Fruit fly (Drosophila melanogaster): Measurements from ENCODE around the gene Gyc89Db.

Gyc89Db gene

DNA sequence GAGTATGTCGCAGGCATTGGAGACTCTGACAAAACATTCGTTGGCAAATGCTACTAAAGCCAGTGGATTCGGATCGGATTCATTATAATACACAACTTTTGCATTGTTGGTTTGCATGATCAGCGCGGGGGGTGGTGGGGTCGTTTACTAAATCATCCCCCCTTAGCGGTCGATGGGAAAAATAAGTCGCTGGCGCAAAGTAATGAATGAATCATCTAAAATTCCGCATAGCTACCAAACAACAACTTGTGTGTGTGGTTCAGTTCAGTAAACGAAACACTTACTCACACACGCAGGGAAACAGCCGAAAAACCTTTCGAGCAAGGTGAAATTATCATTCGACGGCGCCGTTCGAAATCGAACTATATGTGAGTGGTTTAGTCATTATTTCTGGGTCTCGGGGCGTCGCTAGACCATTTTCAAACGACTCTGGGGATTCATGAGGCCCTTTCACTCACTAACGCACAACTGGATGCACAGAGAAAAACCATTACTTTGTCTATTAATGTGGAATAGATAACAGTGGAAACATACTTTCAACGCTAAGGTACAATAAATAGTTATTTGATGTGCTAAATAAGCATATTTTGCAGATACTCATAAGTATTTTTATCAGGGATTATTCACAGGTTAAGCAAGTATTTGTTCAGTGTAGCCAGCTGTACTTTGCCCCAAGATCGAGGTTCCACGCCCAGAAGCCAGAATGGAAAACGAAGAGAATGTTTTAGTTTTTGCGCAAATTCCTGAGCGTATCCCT, 28.4 kb upstream of the Gyc89Db start (continued):
- peak; percentile 56 for TF ChIP-seq lilli (GFP tag; optimal IDR thresholded peaks at IDR 0.05)
- peak; percentile 51 for TF ChIP-seq CG10209 (GFP tag; optimal IDR thresholded peaks at IDR 0.05)
- peak; percentile 25 for TF ChIP-seq pum (GFP tag; optimal IDR thresholded peaks at IDR 0.05)
- no peak for TF ChIP-seq vfl (GFP tag; optimal IDR thresholded peaks at IDR 0.05)
- peak; percentile 31 for TF ChIP-seq Ets97D (GFP tag; optimal IDR thresholded peaks at IDR 0.05)
- TF ChIP-seq gsb-n (tag; optimal IDR thresholded peaks at IDR 0.05) = peak; percentile 78
- peak; percentile 82 for TF ChIP-seq ase (GFP tag; IDR thresholded peaks at IDR 0.05)
- no peak; the same call in 2 of the 3 replicates for TF ChIP-seq CG11560 (tag; IDR thresholded peaks at IDR 0.05)
- peak; percentile 56 for TF ChIP-seq Hmr (GFP tag; optimal IDR thresholded peaks at IDR 0.05)
- TF ChIP-seq CG12104 (GFP tag; optimal IDR thresholded peaks at IDR 0.05) = no peak
- peak; percentile 56 for TF ChIP-seq gsb (GFP tag; IDR thresholded peaks at IDR 0.05)
- TF ChIP-seq C15 (GFP tag; IDR thresholded peaks at IDR 0.05) = peak; percentile 52; the same call in 1 of the 3 replicates
- peak; percentile 85 for TF ChIP-seq gem (tag; optimal IDR thresholded peaks at IDR 0.05)
- TF ChIP-seq CG12219 (GFP tag; optimal IDR thresholded peaks at IDR 0.05) = peak; percentile 84
- peak; percentile 8; the same call in 1 of the 2 replicates for TF ChIP-seq Poxn (GFP tag; IDR thresholded peaks at IDR 0.05)
- peak; percentile 72 for TF ChIP-seq ind (GFP tag; optimal IDR thresholded peaks at IDR 0.05)
- TF ChIP-seq jing (GFP tag; optimal IDR thresholded peaks at IDR 0.05) = peak; percentile 81
- no peak for TF ChIP-seq hkb (optimal IDR thresholded peaks at IDR 0.05)
- peak; percentile 79 for TF ChIP-seq hkb (GFP tag; IDR thresholded peaks at IDR 0.05)
- TF ChIP-seq CG1647 (GFP tag; optimal IDR thresholded peaks at IDR 0.05) = peak; percentile 32
- peak; percentile 53 for TF ChIP-seq CG11504 (tag; optimal IDR thresholded peaks at IDR 0.05)
- peak; percentile 51 for TF ChIP-seq tio (GFP tag; optimal IDR thresholded peaks at IDR 0.05)
- TF ChIP-seq Meics (GFP tag; optimal IDR thresholded peaks at IDR 0.05) = peak; percentile 33
- TF ChIP-seq Oli (tag; optimal IDR thresholded peaks at IDR 0.05) = peak; percentile 61
- TF ChIP-seq CG7963 (GFP tag; IDR thresholded peaks at IDR 0.05; ENCODE audit: partially characterized antibody) = no peak
- TF ChIP-seq MTF-1 (GFP tag; optimal IDR thresholded peaks at IDR 0.05; ENCODE audit: borderline replicate concordance) = peak; percentile 76
- peak; percentile 50 for TF ChIP-seq crc (GFP tag; optimal IDR thresholded peaks at IDR 0.05)
- peak; percentile 59; the same call in 2 of the 3 replicates for TF ChIP-seq so (GFP tag; IDR thresholded peaks at IDR 0.05)
- TF ChIP-seq CG7786 (GFP tag; optimal IDR thresholded peaks at IDR 0.05) = peak; percentile 77
- peak; percentile 50 for TF ChIP-seq zen (tag; optimal IDR thresholded peaks at IDR 0.05)
- TF ChIP-seq Atf-2 (GFP tag; optimal IDR thresholded peaks at IDR 0.05) = peak; percentile 40
- no peak for TF ChIP-seq CG10431 (GFP tag; optimal IDR thresholded peaks at IDR 0.05)
- TF ChIP-seq tll (GFP tag; optimal IDR thresholded peaks at IDR 0.05) = no peak
- peak; percentile 44 for TF ChIP-seq scrt (GFP tag; optimal IDR thresholded peaks at IDR 0.05)
- peak; percentile 58 for TF ChIP-seq CG3847 (GFP tag; IDR thresholded peaks at IDR 0.05)
- peak; percentile 28 for TF ChIP-seq ssp (GFP tag; IDR thresholded peaks at IDR 0.05)
- peak; percentile 91 for TF ChIP-seq Xrp1 (GFP tag; IDR thresholded peaks at IDR 0.05)
- peak; percentile 18 for TF ChIP-seq CG2875 (GFP tag; optimal IDR thresholded peaks at IDR 0.05)
- peak; percentile 96 for TF ChIP-seq ci (GFP tag; IDR thresholded peaks at IDR 0.05)
- TF ChIP-seq CG10147 (GFP tag; optimal IDR thresholded peaks at IDR 0.05) = peak; percentile 67
- peak; percentile 87 for TF ChIP-seq sens-2 (GFP tag; IDR thresholded peaks at IDR 0.05)
- peak; percentile 77 for TF ChIP-seq B-H1 (GFP tag; IDR thresholded peaks at IDR 0.05)
- TF ChIP-seq sd (tag; optimal IDR thresholded peaks at IDR 0.05) = peak; percentile 59
- no peak for TF ChIP-seq Hr39 (optimal IDR thresholded peaks at IDR 0.05)
- TF ChIP-seq az2 (GFP tag; optimal IDR thresholded peaks at IDR 0.05) = peak; percentile 67
- TF ChIP-seq CG11696 (GFP tag; IDR thresholded peaks at IDR 0.05) = peak; percentile 72
- TF ChIP-seq CG10267 (tag; optimal IDR thresholded peaks at IDR 0.05) = peak; percentile 49
- peak; percentile 70 for TF ChIP-seq CG4730 (GFP tag; IDR thresholded peaks at IDR 0.05)
- peak; percentile 79 for TF ChIP-seq wdn (GFP tag; IDR thresholded peaks at IDR 0.05)
- TF ChIP-seq NfI (GFP tag; optimal IDR thresholded peaks at IDR 0.05) = peak; percentile 72

Measured in whole organism, embryonic.